Worm (Caenorhabditis elegans): Measurements from ENCODE around the gene F02E11.4.

Gene F02E11.4

DNA sequence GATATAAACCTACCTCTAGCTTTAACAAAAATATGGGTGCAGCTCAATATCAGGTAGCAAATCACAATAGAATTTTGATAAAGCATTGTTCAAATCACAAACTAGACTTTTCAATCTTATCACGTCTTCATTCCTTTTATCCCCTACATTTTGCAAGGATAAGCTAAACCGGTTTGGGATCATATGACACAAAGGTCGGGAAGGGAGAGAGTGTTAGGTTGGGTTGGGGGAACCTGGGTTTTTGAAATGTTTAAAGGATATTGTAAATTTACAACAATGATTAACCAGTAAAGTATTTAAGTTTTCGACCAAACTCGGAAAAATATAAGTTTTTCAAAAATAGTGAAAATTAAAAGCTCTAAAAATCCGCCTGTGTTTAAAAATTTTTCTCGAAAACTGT is 33.5 kb downstream of the F02E11.4 start, which contains the start of gene C17F4.12:
C17F4.12 (minus strand) TSS at position 101 of the 400 bp plus-strand sequence.
- TF ChIP-seq unc-3 (GFP tag; conservative IDR thresholded peaks at IDR 0.05) (no peak), unc-3 (tag; optimal IDR thresholded peaks at IDR 0.05) (no peak), K02D7.2 (tag; optimal IDR thresholded peaks at IDR 0.05) (no peak), lim-6 (tag; optimal IDR thresholded peaks at IDR 0.05) (no peak), npax-4 (tag; optimal IDR thresholded peaks at IDR 0.05) (no peak), hlh-15 (tag; optimal IDR thresholded peaks at IDR 0.05) (no peak), unc-55 (GFP tag; optimal IDR thresholded peaks at IDR 0.05) (no peak), ceh-9 (tag; optimal IDR thresholded peaks at IDR 0.05) (no peak), ceh-6 (GFP tag; optimal IDR thresholded peaks at IDR 0.05) (no peak), ceh-48 (tag; optimal IDR thresholded peaks at IDR 0.05) (no peak), fax-1 (tag; optimal IDR thresholded peaks at IDR 0.05) (no peak), unc-42 (tag; optimal IDR thresholded peaks at IDR 0.05) (no peak), che-1 (tag; optimal IDR thresholded peaks at IDR 0.05) (no peak), ahr-1 (tag; optimal IDR thresholded peaks at IDR 0.05) (no peak), ceh-22 (tag; optimal IDR thresholded peaks at IDR 0.05) (no peak), zip-5 (tag; optimal IDR thresholded peaks at IDR 0.05) (no peak), tbx-7 (tag; optimal IDR thresholded peaks at IDR 0.05) (no peak)

DNA sequence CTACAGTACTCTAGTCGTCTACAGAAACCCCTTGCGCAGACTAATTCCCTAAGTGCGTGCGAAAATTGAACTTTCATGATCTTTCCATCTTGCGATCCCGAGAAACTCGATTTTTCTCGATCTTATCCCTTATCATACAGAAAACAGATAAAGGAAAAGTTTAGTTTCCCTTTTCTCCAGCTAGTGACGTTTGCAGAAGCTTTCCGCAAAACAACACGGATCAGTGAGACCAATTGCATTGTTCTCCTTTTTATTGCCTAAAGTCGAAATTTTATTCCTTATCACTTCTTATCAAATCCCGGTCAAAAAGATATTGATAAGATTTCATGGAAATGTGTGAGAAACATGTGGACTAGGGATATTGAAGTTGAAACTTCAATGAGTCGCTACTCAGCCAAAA is 35.7 kb downstream of the F02E11.4 start:
- TF ChIP-seq zip-5 (tag; optimal IDR thresholded peaks at IDR 0.05) (no peak), unc-86 (tag; optimal IDR thresholded peaks at IDR 0.05) (no peak), unc-55 (GFP tag; optimal IDR thresholded peaks at IDR 0.05) (no peak), fax-1 (tag; optimal IDR thresholded peaks at IDR 0.05) (no peak), ztf-16 (tag; optimal IDR thresholded peaks at IDR 0.05) (no peak), pha-2 (tag; optimal IDR thresholded peaks at IDR 0.05) (no peak), ceh-9 (tag; optimal IDR thresholded peaks at IDR 0.05) (no peak), syd-9 (tag; optimal IDR thresholded peaks at IDR 0.05) (no peak), unc-42 (tag; optimal IDR thresholded peaks at IDR 0.05) (no peak), pag-3 (tag; optimal IDR thresholded peaks at IDR 0.05; ENCODE audit: borderline replicate concordance) (no peak), pha-4 (tag; optimal IDR thresholded peaks at IDR 0.05) (no peak), pqm-1 (tag; optimal IDR thresholded peaks at IDR 0.05) (no peak), pat-9 (tag; optimal IDR thresholded peaks at IDR 0.05) (no peak), K02D7.2 (tag; optimal IDR thresholded peaks at IDR 0.05) (no peak), sdc-2 (tag; optimal IDR thresholded peaks at IDR 0.05) (no peak)

DNA sequence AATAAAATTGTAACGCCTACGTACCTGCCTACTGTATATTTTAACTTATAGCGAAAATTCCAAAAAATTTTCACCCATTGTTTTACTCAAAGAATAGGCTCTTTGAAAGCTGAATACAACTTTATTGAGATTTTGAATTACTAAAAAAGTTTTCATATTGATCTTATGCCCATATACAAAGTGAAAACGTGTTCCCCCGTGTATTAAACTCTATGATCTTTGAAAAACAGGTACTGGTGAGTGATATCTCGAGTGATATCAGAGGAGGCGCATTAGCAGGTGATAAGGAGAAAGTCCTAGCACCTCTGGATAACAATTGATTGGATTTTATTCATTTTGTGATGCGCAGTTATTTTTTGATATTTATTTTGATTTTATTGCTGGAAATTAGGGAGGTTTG is 37.4 kb downstream of the F02E11.4 start, which contains the start of gene C17F4.3:
C17F4.3 (plus strand) TSS at position 301 of the 400 bp plus-strand sequence.
- TF ChIP-seq dve-1 (tag; optimal IDR thresholded peaks at IDR 0.05), result no peak
- TF ChIP-seq tbx-2 (tag; optimal IDR thresholded peaks at IDR 0.05), result no peak
- no peak for TF ChIP-seq fkh-6 (tag; optimal IDR thresholded peaks at IDR 0.05)
- TF ChIP-seq mec-3 (tag; optimal IDR thresholded peaks at IDR 0.05; ENCODE audit: borderline replicate concordance), result no peak

DNA sequence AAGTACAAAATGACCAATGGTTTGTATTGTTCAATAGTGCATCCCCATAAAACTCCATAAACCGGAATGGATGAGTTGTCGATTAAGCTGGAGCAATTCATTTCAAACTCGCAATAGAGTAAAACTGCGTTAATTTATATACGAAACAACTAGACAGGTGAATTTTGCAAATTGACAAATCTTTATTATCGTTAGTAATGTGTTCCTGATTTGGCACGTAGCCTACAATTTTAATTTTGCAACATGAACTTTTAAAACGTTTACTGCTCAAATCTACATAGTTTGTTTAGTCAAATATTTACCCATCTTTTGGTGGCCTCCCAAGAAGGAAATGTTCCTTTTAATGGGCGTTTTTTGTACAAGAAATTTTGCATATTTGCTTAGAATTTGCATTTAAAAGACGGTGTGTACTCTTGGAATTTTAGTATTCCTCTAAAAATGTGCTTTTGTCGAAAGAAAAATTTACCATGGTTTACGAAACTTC is 40.5 kb downstream of the F02E11.4 start, which contains the start of the genes srz-67 and C17F4.11:
srz-67 (minus strand) TSS at position 101 of the 484 bp plus-strand sequence.
C17F4.11 (plus strand) TSS at position 434 of the 484 bp plus-strand sequence.
- no peak for TF ChIP-seq ceh-30 (tag; optimal IDR thresholded peaks at IDR 0.05)
- TF ChIP-seq T23F11.4 (GFP tag; optimal IDR thresholded peaks at IDR 0.05), result no peak
- TF ChIP-seq lim-6 (tag; optimal IDR thresholded peaks at IDR 0.05), result no peak
- TF ChIP-seq zip-5 (tag; optimal IDR thresholded peaks at IDR 0.05), result no peak
- no peak for TF ChIP-seq ceh-22 (tag; optimal IDR thresholded peaks at IDR 0.05)
- TF ChIP-seq pha-4 (tag; optimal IDR thresholded peaks at IDR 0.05), result no peak
- no peak for TF ChIP-seq fkh-6 (tag; optimal IDR thresholded peaks at IDR 0.05)
- no peak for TF ChIP-seq gmeb-2 (tag; optimal IDR thresholded peaks at IDR 0.05)
- no peak for TF ChIP-seq mec-3 (tag; optimal IDR thresholded peaks at IDR 0.05; ENCODE audit: borderline replicate concordance)
- TF ChIP-seq unc-55 (GFP tag; optimal IDR thresholded peaks at IDR 0.05), result no peak
- no peak for TF ChIP-seq ceh-24 (tag; optimal IDR thresholded peaks at IDR 0.05)
- no peak for TF ChIP-seq ceh-18 (tag; optimal IDR thresholded peaks at IDR 0.05)
- TF ChIP-seq syd-9 (tag; optimal IDR thresholded peaks at IDR 0.05), result no peak

Data from whole organism, late embryonic.